Fruit fly (Drosophila melanogaster) whole organism, embryonic: Measurements from ENCODE around the gene Son.

ENCODE experiments used
- Adf1 ChIP-seq: fragments of 200-800 bp; sonication (Bioruptor generic); IDR thresholded peaks from 2 replicates; pipeline ENCODE4 v1.3.6; 2022; ENCODE audit warnings: missing biosample characterization, missing genetic modification characterization
- B-H2 ChIP-seq: fragments of 200-800 bp; sonication (Bioruptor generic); optimal IDR thresholded peaks from 2 replicates; lab custom pipeline; 2018; ENCODE audit warnings: missing biosample characterization, mild to moderate bottlenecking, missing genetic modification characterization
- C15 ChIP-seq: fragments of 200-800 bp; sonication (Bioruptor generic); IDR thresholded peaks from 3 replicates; pipeline ENCODE4 v1.3.6; 2022; ENCODE audit warnings: missing biosample characterization, missing genetic modification characterization
- CG10267 ChIP-seq: fragments of 200-800 bp; sonication (Bioruptor generic); optimal IDR thresholded peaks from 2 replicates; lab custom pipeline; 2018; ENCODE audit warnings: missing biosample characterization, mild to moderate bottlenecking, missing genetic modification characterization, moderate library complexity
- CG12219 ChIP-seq: fragments of 200-800 bp; sonication (Bioruptor generic); optimal IDR thresholded peaks from 3 replicates; lab custom pipeline; 2018; ENCODE audit warnings: missing biosample characterization, mild to moderate bottlenecking, missing genetic modification characterization
- CG12299 ChIP-seq: fragments of 200-800 bp; sonication (Bioruptor generic); optimal IDR thresholded peaks from 2 replicates; lab custom pipeline; 2018; ENCODE audit warnings: missing biosample characterization, mild to moderate bottlenecking, missing genetic modification characterization
- CG12391 ChIP-seq: fragments of 200-800 bp; sonication (Bioruptor generic); optimal IDR thresholded peaks from 3 replicates; lab custom pipeline; 2018; ENCODE audit warnings: missing biosample characterization, mild to moderate bottlenecking, missing genetic modification characterization, moderate library complexity
- CG12659 ChIP-seq: fragments of 200-800 bp; sonication (Bioruptor generic); optimal IDR thresholded peaks from 3 replicates; lab custom pipeline; 2017; ENCODE audit warnings: mild to moderate bottlenecking, missing biosample characterization, missing genetic modification reagents, missing genetic modification characterization
- CG12744 ChIP-seq: fragments of 200-800 bp; sonication (Bioruptor generic); optimal IDR thresholded peaks from 2 replicates; lab custom pipeline; 2016; ENCODE audit warnings: missing biosample characterization, missing genetic modification characterization
- CG14710 ChIP-seq: fragments of 200-800 bp; sonication (Bioruptor generic); optimal IDR thresholded peaks from 3 replicates; lab custom pipeline; 2019; ENCODE audit warnings: missing biosample characterization, mild to moderate bottlenecking, missing genetic modification characterization, moderate library complexity
- CG15011 ChIP-seq: fragments of 200-800 bp; sonication (Bioruptor generic); optimal IDR thresholded peaks from 3 replicates; lab custom pipeline; 2018; ENCODE audit warnings: missing biosample characterization, mild to moderate bottlenecking, missing genetic modification characterization
- CG15269 ChIP-seq: fragments of 200-800 bp; sonication (Bioruptor generic); optimal IDR thresholded peaks from 2 replicates; lab custom pipeline; 2018; ENCODE audit warnings: missing biosample characterization, mild to moderate bottlenecking, missing genetic modification characterization, moderate library complexity
- CG15696 ChIP-seq: fragments of 200-800 bp; sonication (Bioruptor generic); optimal IDR thresholded peaks from 2 replicates; lab custom pipeline; 2019; ENCODE audit warnings: missing biosample characterization, mild to moderate bottlenecking, missing genetic modification characterization, moderate library complexity
- CG16815 ChIP-seq: fragments of 200-800 bp; sonication (Bioruptor generic); optimal IDR thresholded peaks from 3 replicates; lab custom pipeline; 2017; ENCODE audit warnings: missing biosample characterization, mild to moderate bottlenecking, missing genetic modification characterization
- CG17829 ChIP-seq: fragments of 200-800 bp; optimal IDR thresholded peaks from 2 replicates; lab custom pipeline; 2019; ENCODE audit warnings: missing biosample characterization, mild to moderate bottlenecking, missing genetic modification characterization, moderate library complexity
- CG18476 ChIP-seq: fragments of 200-800 bp; sonication (Bioruptor generic); optimal IDR thresholded peaks from 2 replicates; lab custom pipeline; 2016; ENCODE audit warnings: missing biosample characterization, mild to moderate bottlenecking, missing genetic modification characterization
- CG18764 ChIP-seq: fragments of 200-800 bp; sonication (Bioruptor generic); optimal IDR thresholded peaks from 3 replicates; lab custom pipeline; 2016; ENCODE audit warnings: missing biosample characterization, missing genetic modification characterization
- CG2712 ChIP-seq: fragments of 200-800 bp; optimal IDR thresholded peaks from 3 replicates; lab custom pipeline; 2019; ENCODE audit warnings: missing biosample characterization, mild to moderate bottlenecking, missing genetic modification characterization, moderate library complexity
- CG32772 ChIP-seq: fragments of 200-800 bp; sonication (Bioruptor generic); IDR thresholded peaks from 2 replicates; pipeline ENCODE4 v1.3.6; 2022; ENCODE audit warnings: missing biosample characterization, missing genetic modification characterization
- CG3847 ChIP-seq: fragments of 200-800 bp; sonication (Bioruptor generic); IDR thresholded peaks from 2 replicates; pipeline ENCODE4 v1.3.6; 2022; ENCODE audit warnings: missing biosample characterization, missing genetic modification characterization
- CG42726 ChIP-seq: fragments of 200-800 bp; sonication (Bioruptor generic); IDR thresholded peaks from 2 replicates; pipeline ENCODE4 v1.3.6; 2022; ENCODE audit warnings: missing biosample characterization, missing genetic modification characterization; ENCODE audit not compliant: partially characterized antibody
- CG5245 ChIP-seq: fragments of 200-800 bp; sonication (Bioruptor generic); optimal IDR thresholded peaks from 3 replicates; lab custom pipeline; 2016; ENCODE audit warnings: missing biosample characterization, missing genetic modification characterization
- CG9797 ChIP-seq: fragments of 200-800 bp; sonication (Bioruptor generic); optimal IDR thresholded peaks from 3 replicates; lab custom pipeline; 2018; ENCODE audit warnings: missing biosample characterization, mild to moderate bottlenecking, missing genetic modification characterization
- Camta ChIP-seq: fragments of 200-800 bp; sonication (Bioruptor generic); optimal IDR thresholded peaks from 2 replicates; lab custom pipeline; 2016; ENCODE audit warnings: missing biosample characterization, missing genetic modification characterization
- D19A ChIP-seq: fragments of 200-800 bp; optimal IDR thresholded peaks from 3 replicates; lab custom pipeline; 2019; ENCODE audit warnings: missing biosample characterization, mild to moderate bottlenecking, missing genetic modification characterization, moderate library complexity
- Fer1 ChIP-seq: fragments of 200-800 bp; sonication (Bioruptor generic); optimal IDR thresholded peaks from 2 replicates; lab custom pipeline; 2017; ENCODE audit warnings: missing biosample characterization, mild to moderate bottlenecking, missing genetic modification characterization
- HLH3B ChIP-seq: fragments of 200-800 bp; sonication (Bioruptor generic); IDR thresholded peaks from 2 replicates; pipeline ENCODE4 v1.3.6; 2022; ENCODE audit warnings: missing biosample characterization, missing genetic modification characterization
- HLH54F ChIP-seq: fragments of 200-800 bp; sonication (Bioruptor generic); optimal IDR thresholded peaks from 3 replicates; lab custom pipeline; 2016; ENCODE audit warnings: missing biosample characterization, missing genetic modification characterization
- Hey ChIP-seq: fragments of 200-800 bp; sonication (Bioruptor generic); optimal IDR thresholded peaks from 3 replicates; lab custom pipeline; 2018; ENCODE audit warnings: missing biosample characterization, mild to moderate bottlenecking, missing genetic modification characterization
- Hsf ChIP-seq: fragments of 200-800 bp; sonication (Bioruptor generic); optimal IDR thresholded peaks from 3 replicates; lab custom pipeline; 2016; ENCODE audit warnings: missing biosample characterization, missing genetic modification characterization
- Lim3 ChIP-seq: fragments of 200-800 bp; sonication (Bioruptor generic); IDR thresholded peaks from 2 replicates; pipeline ENCODE4 v1.3.6; 2022; ENCODE audit warnings: missing biosample characterization, missing genetic modification characterization
- NC2α ChIP-seq: fragments of 200-800 bp; sonication (Bioruptor generic); optimal IDR thresholded peaks from 2 replicates; lab custom pipeline; 2016; ENCODE audit warnings: missing biosample characterization, missing genetic modification characterization
- Six4 ChIP-seq: fragments of 200-800 bp; sonication (Bioruptor generic); optimal IDR thresholded peaks from 2 replicates; lab custom pipeline; 2016; ENCODE audit warnings: missing biosample characterization, missing genetic modification characterization
- YL-1 ChIP-seq: fragments of 200-800 bp; sonication (Bioruptor generic); optimal IDR thresholded peaks from 3 replicates; lab custom pipeline; 2017; ENCODE audit warnings: missing biosample characterization, mild to moderate bottlenecking, missing genetic modification characterization
- ara ChIP-seq: fragments of 200-800 bp; sonication (Bioruptor generic); IDR thresholded peaks from 2 replicates; pipeline ENCODE4 v1.3.6; 2022; ENCODE audit warnings: missing biosample characterization, missing genetic modification characterization
- fru ChIP-seq: fragments of >200 bp; optimal IDR thresholded peaks from 2 replicates; lab custom pipeline; 2017
- gfzf ChIP-seq: fragments of 200-800 bp; sonication (Bioruptor generic); optimal IDR thresholded peaks from 2 replicates; lab custom pipeline; 2016; ENCODE audit warnings: missing biosample characterization, mild to moderate bottlenecking, missing genetic modification characterization, moderate library complexity
- gsb-n ChIP-seq: fragments of 200-800 bp; sonication (Bioruptor generic); optimal IDR thresholded peaks from 3 replicates; lab custom pipeline; 2018; ENCODE audit warnings: missing biosample characterization, mild to moderate bottlenecking, missing genetic modification characterization
- pb ChIP-seq: fragments of 200-800 bp; sonication (Bioruptor generic); optimal IDR thresholded peaks from 3 replicates; lab custom pipeline; 2016; ENCODE audit warnings: missing biosample characterization, missing genetic modification characterization
- pzg ChIP-seq: fragments of 200-800 bp; sonication (Bioruptor generic); optimal IDR thresholded peaks from 3 replicates; lab custom pipeline; 2018; ENCODE audit warnings: missing biosample characterization, mild to moderate bottlenecking, missing genetic modification characterization, moderate library complexity
- ranshi ChIP-seq: fragments of 200-800 bp; sonication (Bioruptor generic); IDR thresholded peaks from 2 replicates; pipeline ENCODE4 v1.3.6; 2022; ENCODE audit warnings: missing biosample characterization, missing genetic modification characterization
- run ChIP-seq: fragments of 200-800 bp; sonication (Bioruptor generic); optimal IDR thresholded peaks from 3 replicates; lab custom pipeline; 2018; ENCODE audit warnings: missing biosample characterization, mild to moderate bottlenecking, missing genetic modification characterization
- salm ChIP-seq: fragments of 200-800 bp; sonication (Bioruptor generic); optimal IDR thresholded peaks from 2 replicates; lab custom pipeline; 2018; ENCODE audit warnings: missing biosample characterization, mild to moderate bottlenecking, missing genetic modification characterization
- seq ChIP-seq: fragments of 200-800 bp; sonication (Bioruptor generic); IDR thresholded peaks from 2 replicates; pipeline ENCODE4 v1.3.6; 2022; ENCODE audit warnings: missing biosample characterization, missing genetic modification characterization
- sima ChIP-seq: fragments of 200-800 bp; sonication (Bioruptor generic); optimal IDR thresholded peaks from 2 replicates; lab custom pipeline; 2016; ENCODE audit warnings: missing biosample characterization, missing genetic modification characterization
- sqz ChIP-seq: fragments of 200-800 bp; sonication (Bioruptor generic); optimal IDR thresholded peaks from 3 replicates; lab custom pipeline; 2018; ENCODE audit warnings: missing biosample characterization, mild to moderate bottlenecking, missing genetic modification characterization
- sug ChIP-seq: fragments of 200-800 bp; optimal IDR thresholded peaks from 2 replicates; lab custom pipeline; 2019; ENCODE audit warnings: missing biosample characterization, mild to moderate bottlenecking, missing genetic modification characterization, moderate library complexity

Gene Son

DNA sequence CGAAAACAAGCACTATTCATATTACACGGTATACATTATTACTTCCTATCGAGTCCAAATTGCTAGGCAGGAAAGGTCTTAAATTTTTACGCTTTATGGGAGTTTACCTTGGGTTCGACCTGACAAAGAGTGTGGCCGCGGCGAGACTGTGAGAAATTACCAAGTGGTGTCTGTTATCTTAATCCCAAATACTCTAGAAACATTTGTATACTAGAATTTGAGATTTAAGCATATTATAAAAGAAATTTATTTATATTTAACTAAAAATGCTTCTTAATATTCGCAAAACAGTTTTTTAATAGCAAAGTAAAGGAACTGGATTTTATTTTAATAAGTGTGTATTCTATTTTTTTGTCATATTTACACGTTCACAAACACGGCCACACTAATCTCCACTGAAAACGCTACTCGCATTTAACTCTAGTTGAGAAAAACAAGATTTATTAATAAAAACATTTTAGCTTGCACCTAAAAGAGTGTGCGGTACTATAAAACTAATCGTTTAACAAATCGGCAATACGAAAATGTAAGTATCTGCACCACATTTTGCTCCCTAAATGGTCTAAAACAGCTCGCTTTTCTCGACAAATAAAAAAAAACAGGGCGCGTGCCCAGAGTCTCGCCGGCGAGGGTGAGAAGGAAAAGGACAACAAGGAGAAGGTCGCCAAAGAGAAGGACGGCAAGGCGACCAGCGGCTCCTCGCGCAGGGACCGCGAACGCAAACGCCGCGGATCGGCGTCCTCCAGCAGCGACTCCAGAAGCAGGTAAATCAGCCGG, 26.0 kb upstream of the Son start, which contains the start of the genes mura and RnpS1 (continued):
- TF ChIP-seq D19A = peak; percentile 22
- TF ChIP-seq CG15696 = peak; percentile 1
- TF ChIP-seq CG12299 (tag; lab: Kevin White, UChicago) = no peak
- peak; percentile 43 for TF ChIP-seq CG12659
- no peak for TF ChIP-seq Lim3 (GFP tag; lab: Robert Waterston, UW)
- no peak for TF ChIP-seq Hey (tag; lab: Kevin White, UChicago)
- no peak for TF ChIP-seq CG18476
- peak; percentile 56 for TF ChIP-seq pzg (GFP tag; lab: Kevin White, UChicago)
- no peak for TF ChIP-seq CG16815 (GFP tag; lab: Kevin White, UChicago)
- no peak for TF ChIP-seq Camta (GFP tag; lab: Kevin White, UChicago)
- no peak for TF ChIP-seq C15 (GFP tag; lab: Robert Waterston, UW)
- TF ChIP-seq gfzf (GFP tag; lab: Kevin White, UChicago) = peak; percentile 77
- TF ChIP-seq Adf1 (GFP tag; lab: Robert Waterston, UW) = no peak
- peak; percentile 42 for TF ChIP-seq gsb-n (tag; lab: Kevin White, UChicago)
- peak; percentile 89 for TF ChIP-seq CG9797 (GFP tag; lab: Kevin White, UChicago)
- no peak for TF ChIP-seq HLH54F
- TF ChIP-seq CG32772 (GFP tag; lab: Robert Waterston, UW) = no peak
- no peak for TF ChIP-seq seq
- no peak for TF ChIP-seq salm (tag; lab: Kevin White, UChicago)
- peak; percentile 30 for TF ChIP-seq YL-1 (GFP tag; lab: Kevin White, UChicago)
- peak; percentile 27 for TF ChIP-seq CG12391 (tag; lab: Kevin White, UChicago)
- no peak for TF ChIP-seq run (tag; lab: Kevin White, UChicago)
- TF ChIP-seq ranshi (GFP tag; lab: Robert Waterston, UW) = no peak
- no peak for TF ChIP-seq Six4 (GFP tag; lab: Kevin White, UChicago)
- TF ChIP-seq CG12744 = no peak
- no peak for TF ChIP-seq CG42726 (GFP tag; lab: Robert Waterston, UW)
- peak; percentile 38 for TF ChIP-seq CG2712
- TF ChIP-seq pb (GFP tag; lab: Kevin White, UChicago) = no peak
- TF ChIP-seq Fer1 (GFP tag; lab: Kevin White, UChicago) = peak; percentile 31
- TF ChIP-seq CG3847 = no peak
- TF ChIP-seq Hsf (GFP tag; lab: Kevin White, UChicago) = no peak
- no peak for TF ChIP-seq NC2α (GFP tag; lab: Kevin White, UChicago)
- peak; percentile 11 for TF ChIP-seq CG17829 (tag; lab: Kevin White, UChicago)
- TF ChIP-seq sug (tag; lab: Kevin White, UChicago) = peak; percentile 61
- TF ChIP-seq CG10267 (tag; lab: Kevin White, UChicago) = peak; percentile 59
- peak; percentile 59 for TF ChIP-seq sqz (GFP tag; lab: Kevin White, UChicago)
- TF ChIP-seq CG12219 (GFP tag; lab: Kevin White, UChicago) = no peak
- no peak for TF ChIP-seq CG15269 (tag; lab: Kevin White, UChicago)
- no peak for TF ChIP-seq ara (GFP tag; lab: Robert Waterston, UW)
- no peak for TF ChIP-seq CG15011
- no peak for TF ChIP-seq CG18764
- TF ChIP-seq fru (lab: Kevin White, UChicago) = no peak
- no peak for TF ChIP-seq HLH3B (GFP tag; lab: Robert Waterston, UW)
- no peak for TF ChIP-seq CG5245
- peak; percentile 73 for TF ChIP-seq CG14710 (tag; lab: Kevin White, UChicago)
- no peak for TF ChIP-seq sima (GFP tag; lab: Kevin White, UChicago)
- TF ChIP-seq B-H2 (GFP tag; lab: Kevin White, UChicago) = no peak
